Fruit fly (Drosophila melanogaster): ENCODE data around the gene Mp.

The Mp gene

DNA sequence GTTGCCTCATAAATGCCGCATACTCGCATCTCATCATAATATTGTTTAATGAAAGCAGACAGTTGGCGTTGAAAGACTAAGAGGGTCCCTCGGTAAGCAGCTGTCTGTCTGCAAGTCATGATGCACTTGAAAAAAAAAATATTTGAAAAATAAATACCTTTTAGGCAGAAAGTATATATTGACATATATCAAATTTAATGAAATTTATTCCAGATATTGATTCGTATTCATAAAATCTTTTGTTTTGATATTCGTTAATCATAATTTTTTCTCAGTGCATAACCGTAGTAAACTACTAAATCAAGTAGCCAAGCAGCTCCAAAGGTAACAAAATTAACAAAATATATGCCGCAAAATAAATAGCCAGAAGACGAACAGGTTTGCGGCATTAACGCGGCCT is 3.2 kb downstream of the Mp start (continued):
- TF ChIP-seq Rfx (GFP tag; IDR thresholded peaks at IDR 0.05) = 0 out of 2 replicates have a peak, but pooled peaks have one; percentile 15
- TF ChIP-seq ase (GFP tag; IDR thresholded peaks at IDR 0.05) = no peak
- TF ChIP-seq zfh1 (GFP tag; IDR thresholded peaks at IDR 0.05) = no peak
- no peak for TF ChIP-seq Sry-δ (GFP tag; optimal IDR thresholded peaks at IDR 0.05)
- TF ChIP-seq crp (GFP tag; optimal IDR thresholded peaks at IDR 0.05) = no peak
- TF ChIP-seq CG17802 (tag; optimal IDR thresholded peaks at IDR 0.05) = no peak
- peak; percentile 45; the same call in 2 of the 3 replicates for TF ChIP-seq CG17361 (GFP tag; IDR thresholded peaks at IDR 0.05)
- TF ChIP-seq CG16863 (GFP tag; optimal IDR thresholded peaks at IDR 0.05) = no peak
- no peak for TF ChIP-seq ems (GFP tag; optimal IDR thresholded peaks at IDR 0.05)
- TF ChIP-seq Atf3 (GFP tag; optimal IDR thresholded peaks at IDR 0.05) = no peak
- TF ChIP-seq chm (GFP tag; IDR thresholded peaks at IDR 0.05) = no peak
- peak; percentile 15 for TF ChIP-seq unpg (GFP tag; optimal IDR thresholded peaks at IDR 0.05)
- TF ChIP-seq lmd (GFP tag; IDR thresholded peaks at IDR 0.05) = peak; percentile 31
- no peak for TF ChIP-seq CG2129 (GFP tag; IDR thresholded peaks at IDR 0.05; ENCODE audit: partially characterized antibody)
- no peak for TF ChIP-seq HmgD (GFP tag; optimal IDR thresholded peaks at IDR 0.05)
- TF ChIP-seq CG15601 (tag; optimal IDR thresholded peaks at IDR 0.05) = no peak
- no peak for TF ChIP-seq ara (GFP tag; IDR thresholded peaks at IDR 0.05)
- TF ChIP-seq CG10654 (GFP tag; optimal IDR thresholded peaks at IDR 0.05) = no peak
- TF ChIP-seq bab2 (GFP tag; optimal IDR thresholded peaks at IDR 0.05) = no peak
- no peak for TF ChIP-seq esg (GFP tag; conservative IDR thresholded peaks at IDR 0.05)
- no peak for TF ChIP-seq ro (GFP tag; IDR thresholded peaks at IDR 0.05)
- no peak for TF ChIP-seq Dp (GFP tag; optimal IDR thresholded peaks at IDR 0.05)
- TF ChIP-seq H2.0 (GFP tag; IDR thresholded peaks at IDR 0.05) = no peak
- TF ChIP-seq Atf6 (GFP tag; IDR thresholded peaks at IDR 0.05) = no peak
- no peak for TF ChIP-seq Dll (GFP tag; IDR thresholded peaks at IDR 0.05; ENCODE audit: partially characterized antibody)
- no peak for TF ChIP-seq Dref (GFP tag; IDR thresholded peaks at IDR 0.05)
- TF ChIP-seq CG7372 (GFP tag; IDR thresholded peaks at IDR 0.05) = no peak
- TF ChIP-seq yki (optimal IDR thresholded peaks at IDR 0.05) = no peak
- TF ChIP-seq CG5953 (GFP tag; IDR thresholded peaks at IDR 0.05) = no peak
- TF ChIP-seq CG9437 (GFP tag; optimal IDR thresholded peaks at IDR 0.05) = no peak
- TF ChIP-seq eyg (GFP tag; optimal IDR thresholded peaks at IDR 0.05) = no peak
- no peak for TF ChIP-seq CG11560 (tag; IDR thresholded peaks at IDR 0.05)
- TF ChIP-seq ttk (GFP tag; IDR thresholded peaks at IDR 0.05) = 0 out of 2 replicates have a peak, but pooled peaks have one; percentile 20
- TF ChIP-seq CG11085 (GFP tag; IDR thresholded peaks at IDR 0.05) = no peak
- no peak for TF ChIP-seq CG14860 (GFP tag; IDR thresholded peaks at IDR 0.05; ENCODE audit: partially characterized antibody)
- no peak for TF ChIP-seq crc (GFP tag; optimal IDR thresholded peaks at IDR 0.05)
- no peak for TF ChIP-seq luna (GFP tag; optimal IDR thresholded peaks at IDR 0.05)
- TF ChIP-seq CG7839 (tag; optimal IDR thresholded peaks at IDR 0.05) = no peak
- TF ChIP-seq klu (GFP tag; IDR thresholded peaks at IDR 0.05) = no peak
- peak; percentile 11 for TF ChIP-seq CG18262 (tag; optimal IDR thresholded peaks at IDR 0.05)
- no peak for TF ChIP-seq E2f1 (GFP tag; IDR thresholded peaks at IDR 0.05)
- TF ChIP-seq CG11695 (GFP tag; IDR thresholded peaks at IDR 0.05) = 0 out of 3 replicates have a peak, but pooled peaks have one; percentile 17
- TF ChIP-seq Antp (GFP tag; optimal IDR thresholded peaks at IDR 0.05) = no peak
- TF ChIP-seq CG31441 (GFP tag; IDR thresholded peaks at IDR 0.05) = peak; percentile 47; the same call in 1 of the 2 replicates
- no peak for TF ChIP-seq CrebB (tag; optimal IDR thresholded peaks at IDR 0.05)
- TF ChIP-seq CG1832 (GFP tag; optimal IDR thresholded peaks at IDR 0.05) = no peak
- no peak for TF ChIP-seq dmrt11E (tag; optimal IDR thresholded peaks at IDR 0.05)
- TF ChIP-seq wor (GFP tag; IDR thresholded peaks at IDR 0.05) = no peak
- no peak for TF ChIP-seq CG34224 (GFP tag; IDR thresholded peaks at IDR 0.05; ENCODE audit: partially characterized antibody)
- no peak for TF ChIP-seq CG13123 (GFP tag; optimal IDR thresholded peaks at IDR 0.05)
- TF ChIP-seq Sox100B (GFP tag; optimal IDR thresholded peaks at IDR 0.05) = no peak
- TF ChIP-seq CG6854 (GFP tag; optimal IDR thresholded peaks at IDR 0.05) = no peak
